Fruit fly (Drosophila melanogaster) whole organism, embryonic: ENCODE measurements around the gene RabX6.

ENCODE experiments used
- Abd-B ChIP-seq: fragments of 200-800 bp; sonication (Bioruptor generic); optimal IDR thresholded peaks from 2 replicates; lab custom pipeline; 2018; ENCODE audit warnings: missing biosample characterization, mild to moderate bottlenecking, missing genetic modification characterization, moderate library complexity
- Aef1 ChIP-seq: fragments of 200-800 bp; sonication (Bioruptor generic); IDR thresholded peaks from 3 replicates; pipeline ENCODE4 v1.3.6; 2022; ENCODE audit warnings: missing biosample characterization, missing genetic modification characterization
- Asciz ChIP-seq: fragments of 200-800 bp; sonication (Bioruptor generic); optimal IDR thresholded peaks from 2 replicates; lab custom pipeline; 2017; ENCODE audit warnings: missing biosample characterization, mild to moderate bottlenecking, missing genetic modification characterization, missing genetic modification reagents
- Atf-2 ChIP-seq: fragments of 200-800 bp; sonication (Bioruptor generic); optimal IDR thresholded peaks from 2 replicates; lab custom pipeline; 2016; ENCODE audit warnings: missing biosample characterization, missing genetic modification characterization
- Atf3 ChIP-seq: fragments of 200-800 bp; sonication (Bioruptor generic); optimal IDR thresholded peaks from 3 replicates; lab custom pipeline; 2016; ENCODE audit warnings: missing biosample characterization, missing genetic modification characterization
- Awh ChIP-seq: fragments of 200-800 bp; sonication (Bioruptor generic); IDR thresholded peaks from 2 replicates; pipeline ENCODE4, ENCODE4 v1.3.6; 2022; ENCODE audit warnings: missing biosample characterization, missing genetic modification characterization
- Bteb2 ChIP-seq: fragments of 200-800 bp; sonication (Bioruptor generic); optimal IDR thresholded peaks from 2 replicates; lab custom pipeline; 2016; ENCODE audit warnings: missing biosample characterization, missing genetic modification characterization
- CG10209 ChIP-seq: fragments of 200-800 bp; sonication (Bioruptor generic); optimal IDR thresholded peaks from 3 replicates; lab custom pipeline; 2017; ENCODE audit warnings: missing biosample characterization, mild to moderate bottlenecking, missing genetic modification characterization, missing genetic modification reagents
- CG14710 ChIP-seq: fragments of 200-800 bp; sonication (Bioruptor generic); optimal IDR thresholded peaks from 3 replicates; lab custom pipeline; 2019; ENCODE audit warnings: missing biosample characterization, mild to moderate bottlenecking, missing genetic modification characterization, moderate library complexity
- CG15073 ChIP-seq: fragments of 200-800 bp; sonication (Bioruptor generic); optimal IDR thresholded peaks from 2 replicates; lab custom pipeline; 2016; ENCODE audit warnings: missing biosample characterization, missing genetic modification characterization
- CG17612 ChIP-seq: fragments of 200-800 bp; sonication (Bioruptor generic); IDR thresholded peaks from 2 replicates; pipeline ENCODE4 v1.3.6; 2022; ENCODE audit warnings: missing biosample characterization, missing genetic modification characterization
- CG3065 ChIP-seq: fragments of 200-800 bp; sonication (Bioruptor generic); optimal IDR thresholded peaks from 2 replicates; lab custom pipeline; 2016; ENCODE audit warnings: missing biosample characterization, missing genetic modification characterization
- CG34422 ChIP-seq: fragments of 200-800 bp; sonication (Bioruptor generic); IDR thresholded peaks from 3 replicates; pipeline ENCODE4 v1.3.6; 2022; ENCODE audit warnings: missing biosample characterization, missing genetic modification characterization
- CG3995 ChIP-seq: fragments of 200-800 bp; sonication (Bioruptor generic); optimal IDR thresholded peaks from 3 replicates; lab custom pipeline; 2016; ENCODE audit warnings: missing biosample characterization, missing genetic modification characterization
- CG6813 ChIP-seq: fragments of 200-800 bp; sonication (Bioruptor generic); optimal IDR thresholded peaks from 2 replicates; lab custom pipeline; 2017; ENCODE audit warnings: missing biosample characterization, missing genetic modification characterization, mild to moderate bottlenecking, moderate library complexity, missing genetic modification reagents
- CHES-1-like ChIP-seq: fragments of 200-800 bp; sonication (Bioruptor generic); optimal IDR thresholded peaks from 2 replicates; lab custom pipeline; 2016; ENCODE audit warnings: missing biosample characterization, missing genetic modification characterization
- Chrac-16 ChIP-seq: fragments of 200-800 bp; sonication (Bioruptor generic); optimal IDR thresholded peaks from 3 replicates; lab custom pipeline; 2016; ENCODE audit warnings: missing biosample characterization, missing genetic modification characterization
- D19B ChIP-seq: fragments of 200-800 bp; sonication (Bioruptor generic); optimal IDR thresholded peaks from 2 replicates; lab custom pipeline; 2017; ENCODE audit warnings: missing biosample characterization, mild to moderate bottlenecking, missing genetic modification characterization
- Deaf1 ChIP-seq: fragments of 200-800 bp; optimal IDR thresholded peaks from 3 replicates; lab custom pipeline; 2019; ENCODE audit warnings: missing biosample characterization, mild to moderate bottlenecking, missing genetic modification characterization, moderate library complexity
- Drgx ChIP-seq: fragments of 200-800 bp; sonication (Bioruptor generic); IDR thresholded peaks from 2 replicates; pipeline ENCODE4 v1.3.6; 2022; ENCODE audit warnings: missing biosample characterization, missing genetic modification characterization
- ERR ChIP-seq: fragments of 200-800 bp; sonication (Bioruptor generic); optimal IDR thresholded peaks from 2 replicates; lab custom pipeline; 2016; ENCODE audit warnings: missing biosample characterization, missing genetic modification characterization
- Fer1 ChIP-seq: fragments of 200-800 bp; sonication (Bioruptor generic); optimal IDR thresholded peaks from 2 replicates; lab custom pipeline; 2017; ENCODE audit warnings: missing biosample characterization, mild to moderate bottlenecking, missing genetic modification characterization
- H2.0 ChIP-seq: fragments of 200-800 bp; sonication (Bioruptor generic); IDR thresholded peaks from 2 replicates; pipeline ENCODE4 v1.3.6; 2022; ENCODE audit warnings: missing biosample characterization, missing genetic modification characterization
- HmgZ ChIP-seq: fragments of 200-800 bp; sonication (Bioruptor generic); optimal IDR thresholded peaks from 2 replicates; lab custom pipeline; 2018; ENCODE audit warnings: missing biosample characterization, mild to moderate bottlenecking, missing genetic modification characterization
- Med ChIP-seq: fragments of 200-800 bp; sonication (Bioruptor generic); peaks from one replicate; lab custom pipeline; 2016; ENCODE audit warnings: missing biosample characterization, missing genetic modification characterization, mild to moderate bottlenecking, inconsistent platforms, moderate library complexity
- Ssrp ChIP-seq: fragments of 200-800 bp; sonication (Bioruptor generic); optimal IDR thresholded peaks from 2 replicates; lab custom pipeline; 2018; ENCODE audit warnings: missing biosample characterization, mild to moderate bottlenecking, missing genetic modification characterization, moderate library complexity
- ac ChIP-seq: fragments of 200-800 bp; sonication (Bioruptor generic); optimal IDR thresholded peaks from 3 replicates; lab custom pipeline; 2017; ENCODE audit warnings: missing biosample characterization, mild to moderate bottlenecking, missing genetic modification characterization
- az2 ChIP-seq: fragments of 200-800 bp; sonication (Bioruptor generic); optimal IDR thresholded peaks from 3 replicates; lab custom pipeline; 2016; ENCODE audit warnings: missing biosample characterization, missing genetic modification characterization
- cwo ChIP-seq: fragments of 200-800 bp; sonication (Bioruptor generic); optimal IDR thresholded peaks from 3 replicates; lab custom pipeline; 2017; ENCODE audit warnings: missing biosample characterization, missing genetic modification characterization, mild to moderate bottlenecking, moderate library complexity, missing genetic modification reagents
- dimm ChIP-seq: fragments of 200-800 bp; sonication (Bioruptor generic); IDR thresholded peaks from 2 replicates; pipeline ENCODE4 v1.3.6; 2022; ENCODE audit warnings: missing biosample characterization, missing genetic modification characterization
- dysf ChIP-seq: fragments of 200-800 bp; sonication (Bioruptor generic); IDR thresholded peaks from 3 replicates; pipeline ENCODE4 v1.3.6; 2022; ENCODE audit warnings: missing biosample characterization, missing genetic modification characterization
- eve ChIP-seq, 2 experiments: fragments of >200 bp; optimal IDR thresholded peaks; 2 replicates each; lab custom pipeline; 2017; ENCODE audit warnings: missing biosample characterization in 2 of 2, missing genetic modification characterization in 2 of 2
- hbn ChIP-seq: fragments of 200-800 bp; sonication (Bioruptor generic); IDR thresholded peaks from 2 replicates; pipeline ENCODE4 v1.3.6; 2022; ENCODE audit warnings: missing biosample characterization, missing genetic modification characterization; ENCODE audit not compliant: partially characterized antibody
- hth ChIP-seq: fragments of >200 bp; optimal IDR thresholded peaks from 2 replicates; lab custom pipeline; 2017; ENCODE audit warnings: inconsistent platforms
- ind ChIP-seq: fragments of 200-800 bp; sonication (Bioruptor generic); optimal IDR thresholded peaks from 3 replicates; lab custom pipeline; 2016; ENCODE audit warnings: missing biosample characterization, missing genetic modification characterization
- jumu ChIP-seq: fragments of 200-800 bp; sonication (Bioruptor generic); optimal IDR thresholded peaks from 3 replicates; lab custom pipeline; 2016; ENCODE audit warnings: missing biosample characterization, missing genetic modification characterization
- ken ChIP-seq: fragments of 200-800 bp; sonication (Bioruptor generic); IDR thresholded peaks from 3 replicates; pipeline ENCODE4 v1.3.6; 2022; ENCODE audit warnings: missing biosample characterization, missing genetic modification characterization
- lmd ChIP-seq: fragments of 200-800 bp; sonication (Bioruptor generic); IDR thresholded peaks from 2 replicates; pipeline ENCODE4 v1.3.6; 2022; ENCODE audit warnings: missing biosample characterization, missing genetic modification characterization
- lov ChIP-seq, 2 experiments: fragments of 200-800 bp in 1 of 2; fragments of >200 bp in 1 of 2; sonication (Bioruptor generic) in 1 of 2; IDR thresholded peaks in 1 of 2; optimal IDR thresholded peaks in 1 of 2; 2 replicates in 1 of 2; 3 replicates in 1 of 2; pipeline versions ENCODE4 v1.3.6 to Lab custom; 2017 to 2022; ENCODE audit warnings: missing biosample characterization in 1 of 2, missing genetic modification characterization in 1 of 2
- maf-S ChIP-seq: fragments of 200-800 bp; sonication (Bioruptor generic); optimal IDR thresholded peaks from 2 replicates; lab custom pipeline; 2016; ENCODE audit warnings: missing biosample characterization, missing genetic modification characterization
- mirr ChIP-seq: fragments of 200-800 bp; sonication (Bioruptor generic); optimal IDR thresholded peaks from 3 replicates; lab custom pipeline; 2018; ENCODE audit warnings: missing biosample characterization, mild to moderate bottlenecking, missing genetic modification characterization
- oc ChIP-seq: fragments of 200-800 bp; sonication (Bioruptor generic); optimal IDR thresholded peaks from 2 replicates; lab custom pipeline; 2018; ENCODE audit warnings: missing biosample characterization, mild to moderate bottlenecking, missing genetic modification characterization, moderate library complexity
- onecut ChIP-seq: fragments of 200-800 bp; sonication (Bioruptor generic); IDR thresholded peaks from 2 replicates; pipeline ENCODE4 v1.3.6; 2022; ENCODE audit warnings: missing biosample characterization, missing genetic modification characterization
- pan ChIP-seq, 4 experiments: fragments of >200 bp in 3 of 4; fragments of 200-800 bp in 1 of 4; sonication (Bioruptor generic) in 1 of 4; optimal IDR thresholded peaks in 3 of 4; IDR thresholded peaks in 1 of 4; 2 replicates each; pipeline versions ENCODE4 v1.3.6 to Lab custom; 2017 to 2022; ENCODE audit warnings: missing biosample characterization in 2 of 4, missing genetic modification characterization in 2 of 4, mixed read lengths in 1 of 4
- pita ChIP-seq: fragments of 200-800 bp; sonication (Bioruptor generic); optimal IDR thresholded peaks from 2 replicates; lab custom pipeline; 2017; ENCODE audit warnings: missing biosample characterization, mild to moderate bottlenecking, missing genetic modification characterization
- seq ChIP-seq: fragments of 200-800 bp; sonication (Bioruptor generic); IDR thresholded peaks from 2 replicates; pipeline ENCODE4 v1.3.6; 2022; ENCODE audit warnings: missing biosample characterization, missing genetic modification characterization
- slbo ChIP-seq: fragments of 200-800 bp; sonication (Bioruptor generic); IDR thresholded peaks from 2 replicates; pipeline ENCODE4 v1.3.6; 2022; ENCODE audit warnings: missing biosample characterization, missing genetic modification characterization
- sna ChIP-seq: fragments of 200-800 bp; sonication (Bioruptor generic); IDR thresholded peaks from 2 replicates; pipeline ENCODE4 v1.3.6; 2022; ENCODE audit warnings: missing biosample characterization, missing genetic modification characterization; ENCODE audit not compliant: partially characterized antibody
- vnd ChIP-seq: fragments of 200-800 bp; sonication (Bioruptor generic); IDR thresholded peaks from 3 replicates; pipeline ENCODE4 v1.3.6; 2022; ENCODE audit warnings: missing biosample characterization, missing genetic modification characterization; ENCODE audit not compliant: partially characterized antibody
- yki ChIP-seq: fragments of >200 bp; optimal IDR thresholded peaks from 3 replicates; lab custom pipeline; 2018

Gene RabX6

dm6 chr3L:654019-654418 lies 36.3 kb upstream of the RabX6 start, which contains the start of the genes MED30 and Rev1 (continued):
- TF ChIP-seq onecut (GFP tag; lab: Robert Waterston, UW) = peak; percentile 83
- TF ChIP-seq ken (GFP tag; lab: Robert Waterston, UW) = peak; percentile 93
- no peak for TF ChIP-seq eve (GFP tag; optimal IDR thresholded peaks at IDR 0.05; lab: Kevin White, UChicago)
- TF ChIP-seq hbn = peak; percentile 46; the same call in 1 of the 2 replicates
- TF ChIP-seq HmgZ (tag; lab: Kevin White, UChicago) = peak; percentile 96
- no peak for TF ChIP-seq hth (lab: Kevin White, UChicago)
- peak; percentile 76 for TF ChIP-seq CG17612 (GFP tag; lab: Robert Waterston, UW)
- peak; percentile 94 for TF ChIP-seq ERR (GFP tag; lab: Kevin White, UChicago)
- peak; percentile 68; the same call in 1 of the 2 replicates for TF ChIP-seq dimm (GFP tag; lab: Robert Waterston, UW)
- peak; percentile 85 for TF ChIP-seq oc
- TF ChIP-seq Drgx = peak; percentile 89
- peak; percentile 77 for TF ChIP-seq CG3065 (GFP tag; lab: Kevin White, UChicago)
- peak; percentile 97 for TF ChIP-seq slbo
- TF ChIP-seq vnd (GFP tag; lab: Robert Waterston, UW) = no peak
- peak; percentile 96 for TF ChIP-seq ind (GFP tag; lab: Kevin White, UChicago)
- TF ChIP-seq CHES-1-like (GFP tag; lab: Kevin White, UChicago) = peak; percentile 98
- TF ChIP-seq Asciz = peak; percentile 84
- TF ChIP-seq Deaf1 = peak; percentile 65
- peak; percentile 95 for TF ChIP-seq Chrac-16 (GFP tag; lab: Kevin White, UChicago)
- peak; percentile 64 for TF ChIP-seq CG15073 (GFP tag; lab: Kevin White, UChicago)
- TF ChIP-seq pita (GFP tag; lab: Kevin White, UChicago) = no peak
- TF ChIP-seq mirr (GFP tag; lab: Kevin White, UChicago) = peak; percentile 87
- TF ChIP-seq Abd-B (GFP tag; lab: Kevin White, UChicago) = peak; percentile 91
- peak; percentile 88 for TF ChIP-seq Awh (GFP tag; lab: Robert Waterston, UW)
- TF ChIP-seq dysf (GFP tag; lab: Robert Waterston, UW) = peak; percentile 93
- TF ChIP-seq D19B (GFP tag; lab: Kevin White, UChicago) = peak; percentile 78
- peak; percentile 95 for TF ChIP-seq Atf-2 (GFP tag; lab: Kevin White, UChicago)
- peak; percentile 95 for TF ChIP-seq Bteb2 (GFP tag; lab: Kevin White, UChicago)
- TF ChIP-seq Atf3 (GFP tag; lab: Kevin White, UChicago) = peak; percentile 91
- TF ChIP-seq jumu (GFP tag; lab: Kevin White, UChicago) = peak; percentile 97
- no peak for TF ChIP-seq yki (lab: Kevin White, UChicago)
- peak; percentile 89 for TF ChIP-seq H2.0 (GFP tag; lab: Robert Waterston, UW)
- peak; percentile 92 for TF ChIP-seq CG10209 (GFP tag; lab: Kevin White, UChicago)
- TF ChIP-seq ac (GFP tag; lab: Kevin White, UChicago) = peak; percentile 2
- TF ChIP-seq lmd (GFP tag; lab: Robert Waterston, UW) = peak; percentile 91
- TF ChIP-seq CG6813 (GFP tag; lab: Kevin White, UChicago) = peak; percentile 84
- peak; percentile 85 for TF ChIP-seq Ssrp (tag; lab: Kevin White, UChicago)
- TF ChIP-seq seq (GFP tag; lab: Robert Waterston, UW) = peak; percentile 84
- no peak for TF ChIP-seq pan (optimal IDR thresholded peaks at IDR 0.05; lab: Kevin White, UChicago)
- TF ChIP-seq pan (GFP tag; optimal IDR thresholded peaks at IDR 0.05 in 1 of 2, IDR thresholded peaks at IDR 0.05 in 1 of 2) = peak in 1 of 2 experiments; percentile 93
- peak; percentile 95 for TF ChIP-seq Fer1 (GFP tag; lab: Kevin White, UChicago)
- peak; percentile 94 for TF ChIP-seq az2 (GFP tag; lab: Kevin White, UChicago)
- no peak for TF ChIP-seq lov (optimal IDR thresholded peaks at IDR 0.05; lab: Kevin White, UChicago)
- peak; percentile 83 for TF ChIP-seq lov (GFP tag; IDR thresholded peaks at IDR 0.05; lab: Robert Waterston, UW)
- TF ChIP-seq CG3995 = peak; percentile 90
- peak; percentile 87 for TF ChIP-seq cwo (GFP tag; lab: Kevin White, UChicago)
- peak; percentile 96 for TF ChIP-seq maf-S (GFP tag; lab: Kevin White, UChicago)
- TF ChIP-seq Med (GFP tag; lab: Kevin White, UChicago) = peak; percentile 99
- peak; percentile 87 for TF ChIP-seq Aef1 (GFP tag; lab: Robert Waterston, UW)
- peak; percentile 93 for TF ChIP-seq CG14710 (tag; lab: Kevin White, UChicago)
- peak; percentile 59; the same call in 1 of the 2 replicates for TF ChIP-seq sna
- TF ChIP-seq CG34422 (GFP tag; lab: Robert Waterston, UW) = peak; percentile 86
